Worm (Caenorhabditis elegans): ENCODE results near the gene srw-97.

srw-97 gene

DNA sequence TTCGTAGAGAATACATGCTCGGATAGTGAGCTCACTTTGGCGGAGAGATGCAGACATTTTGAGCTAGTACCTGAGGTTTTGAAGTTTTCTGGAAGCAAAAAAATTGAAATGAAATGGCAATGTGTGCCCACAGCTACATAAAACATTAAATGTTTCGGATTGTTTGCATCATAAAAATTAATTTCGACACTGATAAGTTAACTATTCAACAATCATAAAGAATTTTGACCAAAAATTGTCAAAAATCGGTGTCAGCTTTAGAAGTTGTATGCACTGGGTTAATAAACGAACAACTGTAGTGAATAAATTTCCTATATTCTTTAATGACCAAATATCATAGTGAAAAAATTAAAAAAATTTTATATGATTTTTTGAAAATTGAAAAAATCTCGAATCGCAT, 49.9 kb downstream of the srw-97 start, which contains the start of gene fbxa-166:
fbxa-166 (minus strand) TSS at position 101 of the 400 bp plus-strand sequence.
- TF ChIP-seq tbx-7 (tag; optimal IDR thresholded peaks at IDR 0.05) (no peak), fkh-10 (GFP tag; optimal IDR thresholded peaks at IDR 0.05) (no peak), syd-9 (tag; optimal IDR thresholded peaks at IDR 0.05) (no peak), ceh-14 (tag; optimal IDR thresholded peaks at IDR 0.05) (no peak), ceh-31 (tag; optimal IDR thresholded peaks at IDR 0.05) (no peak), nfya-1 (tag; optimal IDR thresholded peaks at IDR 0.05) (no peak), pqm-1 (tag; optimal IDR thresholded peaks at IDR 0.05) (no peak), pha-2 (tag; optimal IDR thresholded peaks at IDR 0.05) (no peak)

Data from whole organism, late embryonic.